Fruit fly (Drosophila melanogaster) whole organism: Measurements from ENCODE around the gene CG7536.

ENCODE experiments used
- CG8478 ChIP-seq: fragments of >200 bp; optimal IDR thresholded peaks from 2 replicates; lab custom pipeline; 2018; ENCODE audit warnings: inconsistent platforms
- Dll ChIP-seq: fragments of >200 bp; optimal IDR thresholded peaks from 2 replicates; lab custom pipeline; 2017
- EcR ChIP-seq, 2 experiments: fragments of >200 bp; optimal IDR thresholded peaks; 2 replicates each; lab custom pipeline; 2017; ENCODE audit warnings: missing biosample characterization in 2 of 2, missing genetic modification characterization in 2 of 2, missing genetic modification reagents in 2 of 2
- pan ChIP-seq: fragments of >200 bp; optimal IDR thresholded peaks from 2 replicates; lab custom pipeline; 2017
- psq ChIP-seq: fragments of >200 bp; optimal IDR thresholded peaks from 2 replicates; lab custom pipeline; 2017
- usp ChIP-seq: fragments of >200 bp; optimal IDR thresholded peaks from 2 replicates; lab custom pipeline; 2017; ENCODE audit warnings: missing biosample characterization, missing genetic modification characterization, mixed read lengths

dm6 chrX:18064183-18064582 lies 24.1 kb downstream of the CG7536 start, which contains the start of gene Dhc16F:
- no peak for TF ChIP-seq pan (lab: Kevin White, UChicago)
- no peak for TF ChIP-seq usp
- no peak for TF ChIP-seq Dll (lab: Kevin White, UChicago)
- TF ChIP-seq EcR (GFP tag; optimal IDR thresholded peaks at IDR 0.05; lab: Kevin White, UChicago) = no peak
- no peak for TF ChIP-seq CG8478 (lab: Kevin White, UChicago)
- TF ChIP-seq psq (lab: Kevin White, UChicago) = no peak
